Worm (Caenorhabditis elegans): ENCODE data around the gene T04A8.8.

DNA sequence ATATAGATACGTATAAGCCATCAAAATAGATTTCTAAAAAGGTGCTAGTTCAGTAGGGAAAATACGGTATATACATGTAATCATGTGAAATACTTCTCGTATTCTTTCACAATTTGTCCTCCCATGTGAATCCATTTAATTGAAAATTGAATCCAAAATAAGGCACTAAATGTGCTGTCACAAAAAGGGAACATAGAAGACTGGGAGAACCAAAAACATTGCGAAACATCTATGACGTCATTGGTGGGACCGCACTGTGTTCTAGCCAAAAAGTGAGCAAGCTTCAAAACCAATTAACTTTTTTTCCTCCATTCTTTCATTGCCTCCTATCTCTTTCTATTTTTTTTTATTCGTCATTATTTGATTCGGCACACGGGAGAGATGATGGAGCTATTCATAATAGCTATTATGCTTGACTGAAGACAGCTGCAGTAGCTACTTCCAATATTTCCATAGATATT is 35.4 kb upstream of the T04A8.8 start, which contains the start of gene cdka-1:
- TF ChIP-seq ceh-28 (tag; optimal IDR thresholded peaks at IDR 0.05) (no peak), ZK546.5 (tag; optimal IDR thresholded peaks at IDR 0.05) (no peak), spr-1 (tag; optimal IDR thresholded peaks at IDR 0.05) (no peak)
